Worm (Caenorhabditis elegans) whole organism, L2 larva: Measurements from ENCODE around the gene C06B3.7.

Experiments used
- R02D3.7 ChIP-seq: fragments of 150-350 bp; optimal IDR thresholded peaks from 2 replicates; lab custom pipeline; 2014; ENCODE audit warnings: missing biosample characterization, missing genetic modification characterization
- aly-2 ChIP-seq: fragments of 150-350 bp; optimal IDR thresholded peaks from 2 replicates; lab custom pipeline; 2014; ENCODE audit warnings: missing biosample characterization, missing genetic modification characterization
- ama-1 ChIP-seq: fragments of 150-350 bp; optimal IDR thresholded peaks from 2 replicates; lab custom pipeline; 2018; ENCODE audit warnings: inconsistent platforms
- blmp-1 ChIP-seq: sonication (generic microtip); optimal IDR thresholded peaks from 2 replicates; lab custom pipeline; 2017; ENCODE audit warnings: missing genetic modification characterization, mild to moderate bottlenecking, missing compliant biosample characterization, antibody characterized with exemption, moderate library complexity; ENCODE audit not compliant: insufficient read depth
- elt-3 ChIP-seq: sonication (generic microtip); optimal IDR thresholded peaks from 2 replicates; lab custom pipeline; 2017; ENCODE audit warnings: missing biosample characterization, missing genetic modification characterization
- fos-1 ChIP-seq: fragments of 150-350 bp; optimal IDR thresholded peaks from 2 replicates; lab custom pipeline; 2014; ENCODE audit warnings: missing biosample characterization, missing genetic modification characterization
- mab-5 ChIP-seq: fragments of 150-350 bp; optimal IDR thresholded peaks from 2 replicates; lab custom pipeline; 2014; ENCODE audit warnings: missing biosample characterization, missing genetic modification characterization
- mbf-1 ChIP-seq: sonication (generic microtip); optimal IDR thresholded peaks from 2 replicates; lab custom pipeline; 2017; ENCODE audit warnings: missing biosample characterization, missing genetic modification characterization
- mdl-1 ChIP-seq, 2 experiments: fragments of 150-350 bp in 1 of 2; sonication (generic microtip) in 1 of 2; optimal IDR thresholded peaks; 2 replicates each; lab custom pipeline; 2017; ENCODE audit warnings: missing biosample characterization in 2 of 2, missing genetic modification characterization in 2 of 2
- nhr-77 ChIP-seq: fragments of 150-350 bp; optimal IDR thresholded peaks from 2 replicates; lab custom pipeline; 2014; ENCODE audit warnings: missing biosample characterization, missing genetic modification characterization
- skn-1 ChIP-seq: sonication (generic microtip); optimal IDR thresholded peaks from 2 replicates; lab custom pipeline; 2017; ENCODE audit warnings: missing biosample characterization, missing genetic modification characterization
- zag-1 ChIP-seq: fragments of 150-350 bp; optimal IDR thresholded peaks from 2 replicates; lab custom pipeline; 2014; ENCODE audit warnings: missing biosample characterization, missing genetic modification characterization
- ztf-11 ChIP-seq: sonication (generic microtip); optimal IDR thresholded peaks from 2 replicates; lab custom pipeline; 2017; ENCODE audit warnings: missing biosample characterization, missing genetic modification characterization
- ztf-4 ChIP-seq: fragments of 150-350 bp; optimal IDR thresholded peaks from 2 replicates; lab custom pipeline; 2014; ENCODE audit warnings: missing biosample characterization, missing genetic modification characterization

DNA sequence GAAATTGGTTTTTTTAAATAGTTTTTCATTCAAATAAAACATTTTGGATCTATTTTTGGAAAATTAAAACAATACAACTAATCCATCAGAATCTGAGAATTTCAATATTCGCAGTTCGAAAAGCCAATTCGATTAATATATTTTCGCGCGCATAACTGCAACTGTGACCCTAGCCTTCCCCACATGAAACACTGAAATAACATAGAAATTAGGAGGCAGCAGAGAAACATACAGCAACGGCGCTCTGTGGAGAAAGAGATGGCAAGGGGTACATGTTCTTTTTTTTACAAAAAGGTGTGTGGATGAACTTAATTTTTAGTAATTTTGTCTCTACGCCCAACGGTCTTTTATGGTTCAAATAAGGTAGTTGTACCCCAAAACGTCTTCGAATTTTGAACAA, 29.3 kb upstream of the C06B3.7 start:
- no peak for TF ChIP-seq mbf-1 (tag; lab: Kevin White, UChicago)
- TF ChIP-seq mdl-1 (tag; optimal IDR thresholded peaks at IDR 0.05; lab: Kevin White, UChicago) = no peak
- TF ChIP-seq ztf-4 (tag; lab: Kevin White, UChicago) = no peak
- TF ChIP-seq fos-1 (tag; lab: Kevin White, UChicago) = no peak
- no peak for TF ChIP-seq aly-2
- no peak for TF ChIP-seq nhr-77 (tag; lab: Kevin White, UChicago)
- no peak for TF ChIP-seq blmp-1 (tag; lab: Kevin White, UChicago)
- TF ChIP-seq R02D3.7 = no peak
- TF ChIP-seq elt-3 (tag; lab: Kevin White, UChicago) = no peak
- TF ChIP-seq zag-1 (tag; lab: Kevin White, UChicago) = no peak
- TF ChIP-seq ama-1 (lab: Kevin White, UChicago) = no peak
- TF ChIP-seq ztf-11 (tag; lab: Kevin White, UChicago) = no peak
- no peak for TF ChIP-seq mab-5 (tag; lab: Kevin White, UChicago)
- no peak for TF ChIP-seq skn-1 (tag; lab: Kevin White, UChicago)
